Worm (Caenorhabditis elegans) whole organism, early embryonic: ENCODE data around the gene nlp-46.

ENCODE experiments used
- B0310.2 ChIP-seq: sonication (generic microtip); optimal IDR thresholded peaks from 2 replicates; lab custom pipeline; 2016; ENCODE audit warnings: mild to moderate bottlenecking, missing genetic modification characterization, missing compliant biosample characterization
- F13C5.2 ChIP-seq: sonication (generic microtip); optimal IDR thresholded peaks from 2 replicates; lab custom pipeline; 2017; ENCODE audit warnings: mild to moderate bottlenecking, missing genetic modification characterization, inconsistent platforms, missing compliant biosample characterization
- aly-1 ChIP-seq: sonication (generic microtip); optimal IDR thresholded peaks from 2 replicates; lab custom pipeline; 2016; ENCODE audit warnings: missing genetic modification characterization, missing compliant biosample characterization
- ama-1 ChIP-seq: fragments of 150-350 bp; optimal IDR thresholded peaks from 2 replicates; lab custom pipeline; 2014
- ceh-13 ChIP-seq: fragments of 200-800 bp; sonication (Bioruptor generic); optimal IDR thresholded peaks from 2 replicates; lab custom pipeline; 2018; ENCODE audit warnings: mild to moderate bottlenecking, missing genetic modification characterization, missing compliant biosample characterization
- ceh-36 ChIP-seq: sonication (generic microtip); optimal IDR thresholded peaks from 2 replicates; lab custom pipeline; 2016; ENCODE audit warnings: missing genetic modification characterization, inconsistent platforms, missing compliant biosample characterization
- ets-7 ChIP-seq: sonication (generic microtip); optimal IDR thresholded peaks from 2 replicates; lab custom pipeline; 2016; ENCODE audit warnings: missing genotype, missing genetic modification characterization, missing compliant biosample characterization
- flt-1 ChIP-seq: fragments of 200-800 bp; sonication (Bioruptor generic); IDR thresholded peaks from 2 replicates; pipeline ENCODE4 v1.3.6; 2022; ENCODE audit warnings: missing genetic modification characterization, missing compliant biosample characterization
- hmbx-1 ChIP-seq: sonication (generic microtip); optimal IDR thresholded peaks from 2 replicates; lab custom pipeline; 2016; ENCODE audit warnings: mild to moderate bottlenecking, missing genetic modification characterization, missing compliant biosample characterization
- hmg-4 ChIP-seq: fragments of 200-800 bp; sonication (Bioruptor generic); optimal IDR thresholded peaks from 2 replicates; lab custom pipeline; 2018; ENCODE audit warnings: mild to moderate bottlenecking, missing genetic modification characterization, missing compliant biosample characterization
- hnd-1 ChIP-seq: sonication (generic microtip); optimal IDR thresholded peaks from 2 replicates; lab custom pipeline; 2016; ENCODE audit warnings: missing genetic modification characterization, missing compliant biosample characterization
- pes-1 ChIP-seq: fragments of 200-800 bp; sonication (Bioruptor generic); IDR thresholded peaks from 2 replicates; pipeline ENCODE4 v1.3.6; 2022; ENCODE audit warnings: missing genetic modification reagents, missing genetic modification characterization, missing compliant biosample characterization
- scrt-1 ChIP-seq: fragments of 200-800 bp; sonication (Bioruptor generic); IDR thresholded peaks from 2 replicates; pipeline ENCODE4 v1.3.6; 2022; ENCODE audit warnings: missing genetic modification characterization, missing compliant biosample characterization
- sea-1 ChIP-seq: fragments of 200-800 bp; sonication (Bioruptor generic); conservative IDR thresholded peaks from 2 replicates; pipeline ENCODE4 v1.3.6; 2022; ENCODE audit warnings: missing genetic modification characterization, missing compliant biosample characterization
- tbx-11 ChIP-seq: fragments of 200-800 bp; sonication (Bioruptor generic); IDR thresholded peaks from 2 replicates; pipeline ENCODE4 v1.3.6; 2022; ENCODE audit warnings: missing genetic modification characterization, missing compliant biosample characterization
- tbx-37 ChIP-seq: fragments of 200-800 bp; sonication (Bioruptor generic); conservative IDR thresholded peaks from 2 replicates; pipeline ENCODE4 v1.3.6; 2022; ENCODE audit warnings: missing genetic modification reagents, missing genetic modification characterization, missing compliant biosample characterization
- tra-4 ChIP-seq: sonication (generic microtip); optimal IDR thresholded peaks from 2 replicates; lab custom pipeline; 2017; ENCODE audit warnings: missing genetic modification characterization, missing compliant biosample characterization

Gene nlp-46

DNA sequence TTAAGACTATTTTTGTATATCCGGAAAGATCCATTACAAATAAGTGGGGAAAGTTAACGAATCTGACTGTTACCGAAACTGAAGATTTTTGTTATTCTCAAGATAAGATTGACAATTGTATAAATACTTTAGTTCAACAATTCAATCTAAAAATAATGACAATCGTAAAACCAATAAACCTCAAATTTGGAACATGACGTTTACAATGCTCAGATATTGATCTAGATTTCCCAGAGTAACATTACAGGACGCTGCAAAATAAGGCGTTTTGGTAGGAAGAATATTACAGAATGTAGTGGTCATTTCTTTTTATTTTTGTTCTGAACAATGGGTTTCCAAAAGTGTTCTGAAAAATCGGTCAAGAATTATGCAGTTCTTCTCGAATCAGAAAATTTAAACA, 20.7 kb upstream of the nlp-46 start, which contains the start of gene F45D3.1:
Gene F45D3.1 (plus strand): TSS at position 301 of the 400 bp plus-strand sequence.
- TF ChIP-seq flt-1 (no peak), F13C5.2 (tag; lab: Kevin White, UChicago) (no peak), ceh-13 (GFP tag; lab: Kevin White, UChicago) (no peak), ama-1 (no peak), sea-1 (no peak), B0310.2 (tag; lab: Kevin White, UChicago) (no peak), tra-4 (tag; lab: Kevin White, UChicago) (no peak), ets-7 (tag; lab: Kevin White, UChicago) (no peak), hnd-1 (tag; lab: Kevin White, UChicago) (no peak), ceh-36 (no peak), tbx-37 (GFP tag; lab: Robert Waterston, UW) (no peak), hmg-4 (GFP tag; lab: Kevin White, UChicago) (no peak), scrt-1 (no peak), hmbx-1 (tag; lab: Kevin White, UChicago) (no peak)

ce11 chrV:12526124-12526523, 20.0 kb upstream of the nlp-46 start:
- TF ChIP-seq tbx-37 (GFP tag; lab: Robert Waterston, UW) (no peak), scrt-1 (no peak), hmg-4 (GFP tag; lab: Kevin White, UChicago) (no peak), hmbx-1 (tag; lab: Kevin White, UChicago) (no peak), ets-7 (tag; lab: Kevin White, UChicago) (no peak), B0310.2 (tag; lab: Kevin White, UChicago) (no peak), sea-1 (no peak), F13C5.2 (tag; lab: Kevin White, UChicago) (no peak), aly-1 (tag; lab: Kevin White, UChicago) (no peak), ceh-36 (no peak), pes-1 (no peak), tra-4 (tag; lab: Kevin White, UChicago) (no peak), flt-1 (no peak), ceh-13 (GFP tag; lab: Kevin White, UChicago) (no peak), tbx-11 (GFP tag; lab: Robert Waterston, UW) (no peak)

- TF ChIP-seq ceh-13 (GFP tag; lab: Kevin White, UChicago) (no peak), ceh-36 (no peak), ama-1 (no peak)
Measured at ce11 chrV:12525526-12525925, 19.4 kb upstream of the nlp-46 start, which contains the start of gene dyf-4. Gene dyf-4 (minus strand): TSS chrV:12525738.

ce11 chrV:12523356-12523755, 17.3 kb upstream of the nlp-46 start:
- TF ChIP-seq sea-1 (no peak), F13C5.2 (tag; lab: Kevin White, UChicago) (no peak), hnd-1 (tag; lab: Kevin White, UChicago) (no peak), hmbx-1 (tag; lab: Kevin White, UChicago) (no peak), tbx-37 (GFP tag; lab: Robert Waterston, UW) (no peak), flt-1 (no peak), ceh-36 (no peak), ama-1 (no peak), tra-4 (tag; lab: Kevin White, UChicago) (no peak), tbx-11 (GFP tag; lab: Robert Waterston, UW) (no peak), pes-1 (no peak), ets-7 (tag; lab: Kevin White, UChicago) (no peak), scrt-1 (no peak), aly-1 (tag; lab: Kevin White, UChicago) (no peak), B0310.2 (tag; lab: Kevin White, UChicago) (no peak)

- TF ChIP-seq aly-1 (tag; lab: Kevin White, UChicago), result no peak
- no peak for TF ChIP-seq ceh-36
- no peak for TF ChIP-seq ama-1
- no peak for TF ChIP-seq tbx-37 (GFP tag; lab: Robert Waterston, UW)
- no peak for TF ChIP-seq hmbx-1 (tag; lab: Kevin White, UChicago)
- no peak for TF ChIP-seq sea-1
- TF ChIP-seq ets-7 (tag; lab: Kevin White, UChicago), result no peak
- TF ChIP-seq B0310.2 (tag; lab: Kevin White, UChicago), result no peak
- TF ChIP-seq hmg-4 (GFP tag; lab: Kevin White, UChicago), result no peak
- no peak for TF ChIP-seq flt-1
- TF ChIP-seq tbx-11 (GFP tag; lab: Robert Waterston, UW), result no peak
- TF ChIP-seq F13C5.2 (tag; lab: Kevin White, UChicago), result no peak
- TF ChIP-seq scrt-1, result no peak
- no peak for TF ChIP-seq tra-4 (tag; lab: Kevin White, UChicago)
- TF ChIP-seq ceh-13 (GFP tag; lab: Kevin White, UChicago), result no peak
- no peak for TF ChIP-seq hnd-1 (tag; lab: Kevin White, UChicago)
- TF ChIP-seq pes-1, result no peak
Measured at ce11 chrV:12518770-12519169, 12.7 kb upstream of the nlp-46 start.

DNA sequence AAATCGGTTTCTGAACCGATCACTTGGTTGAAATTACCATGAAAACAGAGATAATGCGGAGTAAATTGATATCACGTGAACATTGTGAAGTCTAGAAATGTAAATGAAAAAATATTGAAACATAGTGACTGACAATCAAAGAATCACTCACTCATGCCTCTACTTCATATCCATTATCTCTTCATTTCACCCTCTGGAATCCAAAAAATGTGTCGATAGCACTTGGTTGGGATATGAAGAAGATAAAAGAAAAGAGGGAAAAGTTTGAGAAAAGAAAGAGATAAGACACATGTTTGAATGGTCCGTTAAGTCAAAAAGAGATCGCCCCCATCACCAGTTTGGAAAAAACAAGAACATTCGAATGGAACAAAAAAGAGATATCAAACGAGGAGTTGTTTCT, 11.7 kb upstream of the nlp-46 start:
- TF ChIP-seq hmg-4 (GFP tag; lab: Kevin White, UChicago) (no peak), ceh-36 (no peak), hmbx-1 (tag; lab: Kevin White, UChicago) (no peak), B0310.2 (tag; lab: Kevin White, UChicago) (no peak), tra-4 (tag; lab: Kevin White, UChicago) (no peak), pes-1 (no peak), sea-1 (no peak), tbx-37 (GFP tag; lab: Robert Waterston, UW) (no peak), tbx-11 (GFP tag; lab: Robert Waterston, UW) (no peak), scrt-1 (no peak), ets-7 (tag; lab: Kevin White, UChicago) (no peak), F13C5.2 (tag; lab: Kevin White, UChicago) (no peak), flt-1 (no peak), ceh-13 (GFP tag; lab: Kevin White, UChicago) (no peak), ama-1 (no peak), hnd-1 (tag; lab: Kevin White, UChicago) (no peak)

- no peak for TF ChIP-seq tbx-11 (GFP tag; lab: Robert Waterston, UW)
- no peak for TF ChIP-seq scrt-1
- no peak for TF ChIP-seq aly-1 (tag; lab: Kevin White, UChicago)
- no peak for TF ChIP-seq F13C5.2 (tag; lab: Kevin White, UChicago)
- TF ChIP-seq ama-1, result no peak
- TF ChIP-seq pes-1, result no peak
- TF ChIP-seq B0310.2 (tag; lab: Kevin White, UChicago), result no peak
- TF ChIP-seq ets-7 (tag; lab: Kevin White, UChicago), result no peak
- TF ChIP-seq sea-1, result no peak
- TF ChIP-seq tbx-37 (GFP tag; lab: Robert Waterston, UW), result no peak
- no peak for TF ChIP-seq ceh-36
- TF ChIP-seq hmbx-1 (tag; lab: Kevin White, UChicago), result no peak
- TF ChIP-seq ceh-13 (GFP tag; lab: Kevin White, UChicago), result no peak
Measured at ce11 chrV:12517148-12517547, 11.1 kb upstream of the nlp-46 start, which contains the start of gene cal-1. Gene cal-1 (minus strand): TSS chrV:12517248.
